Fruit fly (Drosophila melanogaster): ENCODE measurements around the gene Cpr35B.
A peak's percentile ranks its signal among the peaks of the same experiment; 100 is the strongest.

dm6 chr2L:14393527-14393926 is 31.5 kb downstream of the Cpr35B start:
- TF ChIP-seq cnc (optimal IDR thresholded peaks at IDR 0.05) (no peak), Clk (GFP tag; optimal IDR thresholded peaks at IDR 0.05) (no peak), kay (GFP tag; ENCODE audit: borderline replicate concordance) (peak; percentile 62), CG1620 (GFP tag; optimal IDR thresholded peaks at IDR 0.05) (no peak)
